Worm (Caenorhabditis elegans) whole organism, late embryonic: Measurements from ENCODE around the gene ain-1.

Experiments
- C38D4.7 ChIP-seq: fragments of 200-800 bp; sonication (Bioruptor generic); optimal IDR thresholded peaks from 2 replicates; lab custom pipeline; 2018; ENCODE audit warnings: mild to moderate bottlenecking, missing genetic modification characterization, moderate library complexity, missing compliant biosample characterization
- K09A11.1 ChIP-seq: sonication (generic microtip); optimal IDR thresholded peaks from 2 replicates; lab custom pipeline; 2017; ENCODE audit warnings: antibody characterized with exemption, mild to moderate bottlenecking, missing genetic modification characterization, missing compliant biosample characterization; ENCODE audit not compliant: insufficient read depth
- ama-1 ChIP-seq: fragments of 150-350 bp; optimal IDR thresholded peaks from 2 replicates; lab custom pipeline; 2014
- ceh-14 ChIP-seq: sonication (generic microtip); optimal IDR thresholded peaks from 2 replicates; lab custom pipeline; 2016; ENCODE audit warnings: missing genotype, missing genetic modification characterization, missing compliant biosample characterization
- ceh-18 ChIP-seq: sonication (generic microtip); optimal IDR thresholded peaks from 2 replicates; lab custom pipeline; 2016; ENCODE audit warnings: missing genetic modification characterization, missing compliant biosample characterization
- ceh-19 ChIP-seq: fragments of 200-800 bp; sonication (Bioruptor generic); optimal IDR thresholded peaks from 2 replicates; lab custom pipeline; 2018; ENCODE audit warnings: mild to moderate bottlenecking, missing genetic modification characterization, missing compliant biosample characterization
- ceh-22 ChIP-seq: sonication (generic microtip); optimal IDR thresholded peaks from 2 replicates; lab custom pipeline; 2017; ENCODE audit warnings: missing biosample characterization, missing genetic modification characterization
- ceh-34 ChIP-seq: sonication (generic microtip); optimal IDR thresholded peaks from 2 replicates; lab custom pipeline; 2016; ENCODE audit warnings: mild to moderate bottlenecking, missing genetic modification characterization, missing compliant biosample characterization
- ceh-45 ChIP-seq: fragments of 200-800 bp; sonication (Bioruptor generic); IDR thresholded peaks from 2 replicates; pipeline ENCODE4 v1.3.6; 2022; ENCODE audit warnings: missing genetic modification reagents, missing genetic modification characterization, missing compliant biosample characterization
- ceh-48 ChIP-seq: sonication (generic microtip); optimal IDR thresholded peaks from 2 replicates; lab custom pipeline; 2016; ENCODE audit warnings: missing genetic modification characterization, inconsistent platforms, missing compliant biosample characterization
- che-1 ChIP-seq: sonication (generic microtip); optimal IDR thresholded peaks from 2 replicates; lab custom pipeline; 2016; ENCODE audit warnings: mild to moderate bottlenecking, missing genetic modification characterization, missing compliant biosample characterization
- dmd-4 ChIP-seq: sonication (generic microtip); optimal IDR thresholded peaks from 2 replicates; lab custom pipeline; 2016; ENCODE audit warnings: borderline replicate concordance, missing genetic modification characterization, missing compliant biosample characterization
- elt-4 ChIP-seq: sonication (generic microtip); optimal IDR thresholded peaks from 2 replicates; lab custom pipeline; 2016; ENCODE audit warnings: missing genetic modification characterization, missing compliant biosample characterization
- ets-4 ChIP-seq: sonication (generic microtip); optimal IDR thresholded peaks from 2 replicates; lab custom pipeline; 2016; ENCODE audit warnings: missing genetic modification characterization, missing compliant biosample characterization
- fax-1 ChIP-seq: sonication (generic microtip); optimal IDR thresholded peaks from 2 replicates; lab custom pipeline; 2016; ENCODE audit warnings: missing genotype, missing genetic modification characterization, missing compliant biosample characterization
- gmeb-2 ChIP-seq: sonication (generic microtip); optimal IDR thresholded peaks from 2 replicates; lab custom pipeline; 2016; ENCODE audit warnings: missing genetic modification characterization, inconsistent platforms, missing compliant biosample characterization
- hlh-30 ChIP-seq: sonication (generic microtip); optimal IDR thresholded peaks from 2 replicates; lab custom pipeline; 2017; ENCODE audit warnings: antibody characterized with exemption, missing genetic modification characterization, missing compliant biosample characterization; ENCODE audit not compliant: insufficient read depth
- lin-11 ChIP-seq: fragments of 200-800 bp; sonication (Bioruptor generic); optimal IDR thresholded peaks from 2 replicates; lab custom pipeline; 2018; ENCODE audit warnings: mild to moderate bottlenecking, missing genetic modification characterization, missing compliant biosample characterization
- madf-2 ChIP-seq: sonication (generic microtip); optimal IDR thresholded peaks from 2 replicates; lab custom pipeline; 2017; ENCODE audit warnings: missing genetic modification characterization, missing compliant biosample characterization
- nfya-1 ChIP-seq: sonication (generic microtip); optimal IDR thresholded peaks from 2 replicates; lab custom pipeline; 2017; ENCODE audit warnings: missing genetic modification characterization, mild to moderate bottlenecking, missing compliant biosample characterization, antibody characterized with exemption, moderate library complexity
- npax-4 ChIP-seq: sonication (generic microtip); optimal IDR thresholded peaks from 2 replicates; lab custom pipeline; 2016; ENCODE audit warnings: missing genetic modification characterization, missing compliant biosample characterization
- odd-2 ChIP-seq: sonication (generic microtip); optimal IDR thresholded peaks from 2 replicates; lab custom pipeline; 2017; ENCODE audit warnings: antibody characterized with exemption, mild to moderate bottlenecking, missing genetic modification characterization, missing compliant biosample characterization
- pros-1 ChIP-seq: fragments of 150-350 bp; optimal IDR thresholded peaks from 2 replicates; lab custom pipeline; 2014; ENCODE audit warnings: missing biosample characterization, missing genetic modification reagents, missing genetic modification characterization
- ref-2 ChIP-seq: sonication (generic microtip); optimal IDR thresholded peaks from 2 replicates; lab custom pipeline; 2016; ENCODE audit warnings: missing genetic modification characterization, missing compliant biosample characterization
- rnt-1 ChIP-seq: sonication (generic microtip); optimal IDR thresholded peaks from 2 replicates; lab custom pipeline; 2016; ENCODE audit warnings: missing genetic modification characterization, missing compliant biosample characterization
- sdc-2 ChIP-seq: sonication (generic microtip); optimal IDR thresholded peaks from 2 replicates; lab custom pipeline; 2016; ENCODE audit warnings: missing genotype, missing genetic modification characterization, missing compliant biosample characterization
- sox-2 ChIP-seq: fragments of 200-800 bp; sonication (Bioruptor generic); IDR thresholded peaks from 2 replicates; pipeline ENCODE4 v1.3.6; 2022; ENCODE audit warnings: missing genetic modification reagents, missing genetic modification characterization, missing compliant biosample characterization
- syd-9 ChIP-seq: sonication (generic microtip); optimal IDR thresholded peaks from 2 replicates; lab custom pipeline; 2016; ENCODE audit warnings: mild to moderate bottlenecking, missing genetic modification characterization, moderate library complexity, missing compliant biosample characterization
- tbx-7 ChIP-seq: sonication (generic microtip); optimal IDR thresholded peaks from 2 replicates; lab custom pipeline; 2016; ENCODE audit warnings: missing genotype, missing genetic modification characterization, missing compliant biosample characterization
- ttx-3 ChIP-seq: sonication (generic microtip); optimal IDR thresholded peaks from 2 replicates; lab custom pipeline; 2016; ENCODE audit warnings: missing genetic modification reagents, missing genetic modification characterization, missing compliant biosample characterization
- unc-3 ChIP-seq, 2 experiments: fragments of 200-800 bp in 1 of 2; sonication (Bioruptor generic) in 1 of 2; sonication (generic microtip) in 1 of 2; conservative IDR thresholded peaks in 1 of 2; optimal IDR thresholded peaks in 1 of 2; 2 replicates each; pipeline versions ENCODE4 v1.3.6 to Lab custom; 2016 to 2022; ENCODE audit warnings: missing compliant biosample characterization in 2 of 2, missing genetic modification characterization in 2 of 2, missing genetic modification reagents in 1 of 2
- unc-42 ChIP-seq: sonication (generic microtip); optimal IDR thresholded peaks from 2 replicates; lab custom pipeline; 2016; ENCODE audit warnings: missing genotype, missing genetic modification characterization, missing compliant biosample characterization
- unc-55 ChIP-seq: sonication (generic microtip); optimal IDR thresholded peaks from 2 replicates; lab custom pipeline; 2017; ENCODE audit warnings: missing biosample characterization, missing genetic modification reagents, missing genetic modification characterization
- unc-86 ChIP-seq: sonication (generic microtip); optimal IDR thresholded peaks from 2 replicates; lab custom pipeline; 2016; ENCODE audit warnings: missing genetic modification characterization, missing compliant biosample characterization
- zip-5 ChIP-seq: sonication (generic microtip); optimal IDR thresholded peaks from 2 replicates; lab custom pipeline; 2016; ENCODE audit warnings: missing genetic modification characterization, missing compliant biosample characterization

The ain-1 gene

ce11 chrX:16647222-16647621 is 34.0 kb downstream of the ain-1 start:
- TF ChIP-seq ceh-22 (tag; lab: Kevin White, UChicago): no peak
- TF ChIP-seq ceh-48 (tag; lab: Kevin White, UChicago): no peak
- no peak for TF ChIP-seq hlh-30 (tag; lab: Kevin White, UChicago)
- no peak for TF ChIP-seq madf-2 (tag; lab: Kevin White, UChicago)
- no peak for TF ChIP-seq unc-86 (tag; lab: Kevin White, UChicago)
- TF ChIP-seq unc-55 (GFP tag; lab: Kevin White, UChicago): no peak
- no peak for TF ChIP-seq dmd-4 (tag; lab: Kevin White, UChicago)
- TF ChIP-seq syd-9 (tag; lab: Kevin White, UChicago): no peak
- no peak for TF ChIP-seq K09A11.1 (tag; lab: Kevin White, UChicago)
- no peak for TF ChIP-seq elt-4
- TF ChIP-seq ceh-19: no peak
- TF ChIP-seq npax-4 (tag; lab: Kevin White, UChicago): no peak
- TF ChIP-seq ets-4 (tag; lab: Kevin White, UChicago): no peak

- peak; percentile 70 for TF ChIP-seq unc-42
- TF ChIP-seq pros-1: no peak
Measured at ce11 chrX:16648773-16649172, 35.5 kb downstream of the ain-1 start.

- no peak for TF ChIP-seq lin-11 (tag; lab: Kevin White, UChicago)
Measured at ce11 chrX:16650600-16650999, 37.3 kb downstream of the ain-1 start.

ce11 chrX:16655283-16655682 is 42.0 kb downstream of the ain-1 start:
- TF ChIP-seq ceh-18 (tag; lab: Kevin White, UChicago) (peak; percentile 48), ceh-34 (tag; lab: Kevin White, UChicago) (peak; percentile 24), unc-55 (GFP tag; lab: Kevin White, UChicago) (peak; percentile 62), nfya-1 (tag; lab: Kevin White, UChicago) (peak; percentile 6), ceh-14 (no peak), C38D4.7 (GFP tag; lab: Kevin White, UChicago) (no peak), rnt-1 (tag; lab: Kevin White, UChicago) (peak; percentile 52)
- TF ChIP-seq, all 69 proteins: peak for 5

DNA sequence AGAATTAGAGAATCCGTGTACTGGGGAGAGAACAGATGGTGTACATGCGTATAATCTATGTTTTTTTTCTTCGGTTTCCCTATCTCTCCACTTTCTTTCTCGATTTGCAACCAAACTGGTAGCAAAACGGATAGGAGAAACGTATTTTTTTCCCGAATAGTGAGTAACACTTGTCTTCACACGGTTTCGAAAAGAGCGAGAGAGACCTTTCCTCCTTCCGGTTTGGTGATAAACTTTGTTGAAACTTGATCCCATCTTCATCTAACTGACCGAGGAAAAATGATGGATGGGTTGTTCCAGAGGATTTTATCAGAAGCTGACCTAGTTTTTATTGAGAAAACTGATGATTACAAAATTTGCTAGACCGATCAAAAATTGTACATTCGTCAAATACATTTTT is 45.1 kb downstream of the ain-1 start:
- TF ChIP-seq ama-1 (lab: Kevin White, UChicago) (no peak), pros-1 (no peak), ceh-45 (GFP tag; lab: Robert Waterston, UW) (no peak), ceh-19 (no peak), sox-2 (GFP tag; lab: Robert Waterston, UW) (no peak), unc-42 (no peak), fax-1 (tag; lab: Kevin White, UChicago) (no peak), unc-3 (GFP tag; conservative IDR thresholded peaks at IDR 0.05; lab: Robert Waterston, UW) (no peak), unc-3 (tag; optimal IDR thresholded peaks at IDR 0.05; lab: Kevin White, UChicago) (no peak), che-1 (no peak), gmeb-2 (tag; lab: Kevin White, UChicago) (no peak), ceh-48 (tag; lab: Kevin White, UChicago) (no peak), ceh-22 (tag; lab: Kevin White, UChicago) (no peak), tbx-7 (tag; lab: Kevin White, UChicago) (no peak), rnt-1 (tag; lab: Kevin White, UChicago) (no peak), ref-2 (tag; lab: Kevin White, UChicago) (no peak), nfya-1 (tag; lab: Kevin White, UChicago) (no peak), sdc-2 (tag; lab: Kevin White, UChicago) (no peak), zip-5 (tag; lab: Kevin White, UChicago) (no peak), ttx-3 (no peak), odd-2 (tag; lab: Kevin White, UChicago) (no peak)
- TF ChIP-seq, all 69 proteins: peak for 0
